Worm (Caenorhabditis elegans) whole organism, young adult: ENCODE results near the gene F22E12.3.

Experiments used
- C06A6.2 ChIP-seq: fragments of 200-800 bp; sonication (Bioruptor generic); conservative IDR thresholded peaks from 2 replicates; pipeline ENCODE4 v1.3.6; 2022; ENCODE audit warnings: missing genetic modification characterization, missing compliant biosample characterization
- F57C9.4 ChIP-seq: sonication (generic microtip); optimal IDR thresholded peaks from 2 replicates; lab custom pipeline; 2017; ENCODE audit warnings: mild to moderate bottlenecking, missing genetic modification characterization, missing compliant biosample characterization
- K11D2.4 ChIP-seq: fragments of 200-800 bp; sonication (Bioruptor generic); IDR thresholded peaks from 2 replicates; pipeline ENCODE4 v1.3.6; 2022; ENCODE audit warnings: missing genetic modification reagents, missing genetic modification characterization, missing compliant biosample characterization
- Y53F4B.3 ChIP-seq: fragments of 200-800 bp; sonication (Bioruptor generic); IDR thresholded peaks from 2 replicates; pipeline ENCODE4 v1.3.6; 2022; ENCODE audit warnings: missing genetic modification reagents, missing genetic modification characterization, missing compliant biosample characterization
- aptf-2 ChIP-seq: fragments of 200-800 bp; sonication (Bioruptor generic); conservative IDR thresholded peaks from 2 replicates; pipeline ENCODE4 v1.3.6; 2022; ENCODE audit warnings: missing genetic modification reagents, missing genetic modification characterization, missing compliant biosample characterization
- aptf-3 ChIP-seq: fragments of 200-800 bp; sonication (Bioruptor generic); IDR thresholded peaks from 2 replicates; pipeline ENCODE4 v1.3.6; 2022; ENCODE audit warnings: missing genetic modification characterization, missing compliant biosample characterization
- ceh-40 ChIP-seq: fragments of 200-800 bp; sonication (Bioruptor generic); IDR thresholded peaks from 2 replicates; pipeline ENCODE4 v1.3.6; 2022; ENCODE audit warnings: missing genetic modification characterization, missing compliant biosample characterization
- egl-18 ChIP-seq: fragments of 200-800 bp; sonication (Bioruptor generic); IDR thresholded peaks from 2 replicates; pipeline ENCODE4 v1.3.6; 2022; ENCODE audit warnings: missing genetic modification reagents, missing genetic modification characterization, missing compliant biosample characterization
- hsf-1 ChIP-seq: fragments of 200-800 bp; sonication (Bioruptor generic); IDR thresholded peaks from 2 replicates; pipeline ENCODE4 v1.3.6; 2022; ENCODE audit warnings: missing genetic modification reagents, missing genetic modification characterization, missing compliant biosample characterization
- mes-4 ChIP-seq: sonication (generic microtip); optimal IDR thresholded peaks from 2 replicates; lab custom pipeline; 2016; ENCODE audit warnings: missing genotype, missing genetic modification characterization, missing compliant biosample characterization
- nhr-179 ChIP-seq: sonication (generic microtip); optimal IDR thresholded peaks from 2 replicates; lab custom pipeline; 2016; ENCODE audit warnings: mild to moderate bottlenecking, missing genetic modification characterization, missing compliant biosample characterization
- nhr-90 ChIP-seq: sonication (generic microtip); optimal IDR thresholded peaks from 2 replicates; lab custom pipeline; 2016; ENCODE audit warnings: missing genotype, mild to moderate bottlenecking, missing genetic modification characterization, missing compliant biosample characterization
- rpc-1 ChIP-seq, 2 experiments: fragments of 150-350 bp in 1 of 2; sonication (generic microtip) in 1 of 2; optimal IDR thresholded peaks; 2 replicates each; lab custom pipeline; 2014 to 2018; ENCODE audit warnings: missing biosample characterization in 1 of 2, missing genetic modification characterization in 1 of 2, missing genetic modification reagents in 1 of 2, missing genotype in 1 of 2
- unc-62 ChIP-seq: fragments of 150-350 bp; optimal IDR thresholded peaks from 2 replicates; lab custom pipeline; 2014; ENCODE audit warnings: missing biosample characterization, missing genetic modification reagents, missing genetic modification characterization

ce11 chrV:10433721-10434120 is 29.5 kb downstream of the F22E12.3 start, which contains the start of gene Y32F6A.4:
- no peak for TF ChIP-seq aptf-2 (GFP tag; lab: Robert Waterston, UW)
- no peak for TF ChIP-seq egl-18
- no peak for TF ChIP-seq K11D2.4 (GFP tag; lab: Robert Waterston, UW)
- TF ChIP-seq hsf-1 (GFP tag; lab: Robert Waterston, UW) = no peak
- TF ChIP-seq F57C9.4 (tag; lab: Kevin White, UChicago) = no peak
- TF ChIP-seq mes-4 = no peak
- no peak for TF ChIP-seq C06A6.2 (GFP tag; lab: Robert Waterston, UW)
- TF ChIP-seq rpc-1 (optimal IDR thresholded peaks at IDR 0.05; lab: Kevin White, UChicago) = no peak
- no peak for TF ChIP-seq rpc-1 (tag; optimal IDR thresholded peaks at IDR 0.05; lab: Kevin White, UChicago)
- no peak for TF ChIP-seq nhr-90 (tag; lab: Kevin White, UChicago)
- no peak for TF ChIP-seq Y53F4B.3 (GFP tag; lab: Robert Waterston, UW)
- TF ChIP-seq unc-62 = no peak
- TF ChIP-seq ceh-40 (GFP tag; lab: Robert Waterston, UW) = no peak
- no peak for TF ChIP-seq nhr-179 (tag; lab: Kevin White, UChicago)
- TF ChIP-seq aptf-3 (GFP tag; lab: Robert Waterston, UW) = no peak
